Worm (Caenorhabditis elegans): ENCODE data around the gene otpl-1.

DNA sequence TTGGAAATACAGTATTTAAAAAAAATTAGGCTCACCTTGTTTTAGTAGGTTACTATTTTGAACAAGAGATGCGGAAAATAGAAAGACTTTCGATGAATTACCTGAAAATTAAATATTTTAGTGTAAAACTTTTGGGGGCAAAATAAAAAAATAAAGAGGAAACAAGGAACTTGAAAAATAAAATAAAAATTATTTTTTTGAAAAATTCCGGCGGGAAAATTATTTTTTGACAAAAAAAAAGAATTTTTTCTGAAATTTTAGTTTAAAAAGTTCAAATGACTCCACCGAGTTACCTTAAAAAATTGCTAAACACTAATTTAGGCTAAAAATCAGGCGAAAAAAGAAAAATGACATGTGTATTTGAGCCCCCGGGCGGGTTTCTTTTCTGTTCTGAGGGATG lies 55.8 kb downstream of the otpl-1 start, which contains the start of the genes cha-1 and unc-17:
- TF ChIP-seq ztf-29 (GFP tag; IDR thresholded peaks at IDR 0.05) = no peak
- no peak for TF ChIP-seq flt-1 (GFP tag; IDR thresholded peaks at IDR 0.05)
